Fruit fly (Drosophila melanogaster) whole organism, embryonic: Measurements from ENCODE around the gene CG8301.

Source experiments
- ATbp ChIP-seq: fragments of 200-800 bp; sonication (Bioruptor generic); optimal IDR thresholded peaks from 2 replicates; lab custom pipeline; 2017; ENCODE audit warnings: missing biosample characterization, mild to moderate bottlenecking, missing genetic modification characterization, missing genetic modification reagents
- CG11398 ChIP-seq: fragments of 200-800 bp; sonication (Bioruptor generic); optimal IDR thresholded peaks from 2 replicates; lab custom pipeline; 2016; ENCODE audit warnings: missing biosample characterization, missing genetic modification characterization
- CG11723 ChIP-seq: fragments of 200-800 bp; sonication (Bioruptor generic); optimal IDR thresholded peaks from 2 replicates; lab custom pipeline; 2017; ENCODE audit warnings: missing biosample characterization, mild to moderate bottlenecking, missing genetic modification characterization
- CG12071 ChIP-seq: fragments of 200-800 bp; sonication (Bioruptor generic); optimal IDR thresholded peaks from 3 replicates; lab custom pipeline; 2018; ENCODE audit warnings: missing biosample characterization, mild to moderate bottlenecking, missing genetic modification characterization
- CG12391 ChIP-seq: fragments of 200-800 bp; sonication (Bioruptor generic); optimal IDR thresholded peaks from 3 replicates; lab custom pipeline; 2018; ENCODE audit warnings: missing biosample characterization, mild to moderate bottlenecking, missing genetic modification characterization, moderate library complexity
- CG14014 ChIP-seq: fragments of 200-800 bp; sonication (Bioruptor generic); IDR thresholded peaks from 2 replicates; pipeline ENCODE4 v1.3.6; 2022; ENCODE audit warnings: missing biosample characterization, missing genetic modification characterization
- CG14710 ChIP-seq: fragments of 200-800 bp; sonication (Bioruptor generic); optimal IDR thresholded peaks from 3 replicates; lab custom pipeline; 2019; ENCODE audit warnings: missing biosample characterization, mild to moderate bottlenecking, missing genetic modification characterization, moderate library complexity
- CG15696 ChIP-seq: fragments of 200-800 bp; sonication (Bioruptor generic); optimal IDR thresholded peaks from 2 replicates; lab custom pipeline; 2019; ENCODE audit warnings: missing biosample characterization, mild to moderate bottlenecking, missing genetic modification characterization, moderate library complexity
- CG17829 ChIP-seq: fragments of 200-800 bp; optimal IDR thresholded peaks from 2 replicates; lab custom pipeline; 2019; ENCODE audit warnings: missing biosample characterization, mild to moderate bottlenecking, missing genetic modification characterization, moderate library complexity
- CG18599 ChIP-seq: fragments of 200-800 bp; sonication (Bioruptor generic); optimal IDR thresholded peaks from 3 replicates; lab custom pipeline; 2017; ENCODE audit warnings: missing biosample characterization, missing genetic modification characterization, mild to moderate bottlenecking, moderate library complexity, missing genetic modification reagents
- CG30403 ChIP-seq: fragments of 200-800 bp; sonication (Bioruptor generic); optimal IDR thresholded peaks from 3 replicates; lab custom pipeline; 2016; ENCODE audit warnings: missing biosample characterization, missing genetic modification characterization
- CG32532 ChIP-seq: fragments of 200-800 bp; sonication (Bioruptor generic); IDR thresholded peaks from 2 replicates; pipeline ENCODE4 v1.3.6; 2022; ENCODE audit warnings: missing biosample characterization, missing genetic modification characterization
- CG3281 ChIP-seq: fragments of 200-800 bp; sonication (Bioruptor generic); optimal IDR thresholded peaks from 3 replicates; lab custom pipeline; 2017; ENCODE audit warnings: missing biosample characterization, mild to moderate bottlenecking, missing genetic modification characterization
- CG33557 ChIP-seq: fragments of 200-800 bp; sonication (Bioruptor generic); optimal IDR thresholded peaks from 2 replicates; lab custom pipeline; 2019; ENCODE audit warnings: missing biosample characterization, mild to moderate bottlenecking, missing genetic modification characterization, moderate library complexity
- CG3847 ChIP-seq: fragments of 200-800 bp; sonication (Bioruptor generic); IDR thresholded peaks from 2 replicates; pipeline ENCODE4 v1.3.6; 2022; ENCODE audit warnings: missing biosample characterization, missing genetic modification characterization
- CG4328 ChIP-seq: fragments of 200-800 bp; sonication (Bioruptor generic); optimal IDR thresholded peaks from 3 replicates; lab custom pipeline; 2017; ENCODE audit warnings: missing biosample characterization, missing genetic modification reagents, missing genetic modification characterization
- CG6175 ChIP-seq: fragments of 200-800 bp; sonication (Bioruptor generic); IDR thresholded peaks from 3 replicates; pipeline ENCODE4 v1.3.6; 2022; ENCODE audit warnings: missing biosample characterization, missing genetic modification characterization
- CG8281 ChIP-seq: fragments of 200-800 bp; sonication (Bioruptor generic); optimal IDR thresholded peaks from 2 replicates; lab custom pipeline; 2018; ENCODE audit warnings: missing biosample characterization, mild to moderate bottlenecking, missing genetic modification characterization, moderate library complexity
- D19A ChIP-seq: fragments of 200-800 bp; optimal IDR thresholded peaks from 3 replicates; lab custom pipeline; 2019; ENCODE audit warnings: missing biosample characterization, mild to moderate bottlenecking, missing genetic modification characterization, moderate library complexity
- Deaf1 ChIP-seq: fragments of 200-800 bp; optimal IDR thresholded peaks from 3 replicates; lab custom pipeline; 2019; ENCODE audit warnings: missing biosample characterization, mild to moderate bottlenecking, missing genetic modification characterization, moderate library complexity
- Fer1 ChIP-seq: fragments of 200-800 bp; sonication (Bioruptor generic); optimal IDR thresholded peaks from 2 replicates; lab custom pipeline; 2017; ENCODE audit warnings: missing biosample characterization, mild to moderate bottlenecking, missing genetic modification characterization
- HLHmδ ChIP-seq: fragments of 200-800 bp; sonication (Bioruptor generic); optimal IDR thresholded peaks from 2 replicates; lab custom pipeline; 2018; ENCODE audit warnings: missing biosample characterization, mild to moderate bottlenecking, missing genetic modification characterization, moderate library complexity
- Lhr ChIP-seq: fragments of 200-800 bp; sonication (Bioruptor generic); optimal IDR thresholded peaks from 3 replicates; lab custom pipeline; 2017; ENCODE audit warnings: mild to moderate bottlenecking, missing biosample characterization, missing genetic modification reagents, missing genetic modification characterization
- MESR4 ChIP-seq: fragments of 200-800 bp; sonication (Bioruptor generic); optimal IDR thresholded peaks from 2 replicates; lab custom pipeline; 2018; ENCODE audit warnings: missing biosample characterization, mild to moderate bottlenecking, missing genetic modification characterization, moderate library complexity
- Med ChIP-seq: fragments of 200-800 bp; sonication (Bioruptor generic); peaks from one replicate; lab custom pipeline; 2016; ENCODE audit warnings: missing biosample characterization, missing genetic modification characterization, mild to moderate bottlenecking, inconsistent platforms, moderate library complexity
- NfI ChIP-seq: fragments of 200-800 bp; sonication (Bioruptor generic); optimal IDR thresholded peaks from 3 replicates; lab custom pipeline; 2018; ENCODE audit warnings: missing biosample characterization, mild to moderate bottlenecking, missing genetic modification characterization, moderate library complexity
- Ptx1 ChIP-seq: fragments of 200-800 bp; sonication (Bioruptor generic); IDR thresholded peaks from 2 replicates; pipeline ENCODE4 v1.3.6; 2022; ENCODE audit warnings: missing biosample characterization, missing genetic modification characterization
- Ravus ChIP-seq: fragments of 200-800 bp; sonication (Bioruptor generic); IDR thresholded peaks from 2 replicates; pipeline ENCODE4 v1.3.6; 2022; ENCODE audit warnings: missing biosample characterization, missing genetic modification characterization
- Xbp1 ChIP-seq: fragments of 200-800 bp; sonication (Bioruptor generic); optimal IDR thresholded peaks from 3 replicates; lab custom pipeline; 2016; ENCODE audit warnings: missing biosample characterization, mild to moderate bottlenecking, missing genetic modification characterization
- az2 ChIP-seq: fragments of 200-800 bp; sonication (Bioruptor generic); optimal IDR thresholded peaks from 3 replicates; lab custom pipeline; 2016; ENCODE audit warnings: missing biosample characterization, missing genetic modification characterization
- cad ChIP-seq: fragments of >200 bp; optimal IDR thresholded peaks from 2 replicates; lab custom pipeline; 2017; ENCODE audit warnings: missing biosample characterization, missing genetic modification characterization
- croc ChIP-seq: fragments of 200-800 bp; sonication (Bioruptor generic); conservative IDR thresholded peaks from 3 replicates; pipeline ENCODE4 v1.3.6; 2022; ENCODE audit warnings: missing biosample characterization, missing genetic modification characterization
- crol ChIP-seq: fragments of 200-800 bp; sonication (Bioruptor generic); IDR thresholded peaks from 2 replicates; pipeline ENCODE4 v1.3.6; 2022; ENCODE audit warnings: missing biosample characterization, missing genetic modification characterization
- eve ChIP-seq, 2 experiments: fragments of >200 bp; optimal IDR thresholded peaks; 2 replicates each; lab custom pipeline; 2017; ENCODE audit warnings: missing biosample characterization in 2 of 2, missing genetic modification characterization in 2 of 2
- ewg ChIP-seq: fragments of 200-800 bp; sonication (Bioruptor generic); optimal IDR thresholded peaks from 3 replicates; lab custom pipeline; 2017; ENCODE audit warnings: mild to moderate bottlenecking, missing biosample characterization, missing genetic modification reagents, missing genetic modification characterization
- fd3F ChIP-seq: fragments of 200-800 bp; sonication (Bioruptor generic); optimal IDR thresholded peaks from 2 replicates; lab custom pipeline; 2018; ENCODE audit warnings: missing biosample characterization, mild to moderate bottlenecking, missing genetic modification characterization, moderate library complexity
- gfzf ChIP-seq: fragments of 200-800 bp; sonication (Bioruptor generic); optimal IDR thresholded peaks from 2 replicates; lab custom pipeline; 2016; ENCODE audit warnings: missing biosample characterization, mild to moderate bottlenecking, missing genetic modification characterization, moderate library complexity
- gsb-n ChIP-seq: fragments of 200-800 bp; sonication (Bioruptor generic); optimal IDR thresholded peaks from 3 replicates; lab custom pipeline; 2018; ENCODE audit warnings: missing biosample characterization, mild to moderate bottlenecking, missing genetic modification characterization
- inv ChIP-seq: fragments of 200-800 bp; sonication (Bioruptor generic); IDR thresholded peaks from 2 replicates; pipeline ENCODE4 v1.3.6; 2022; ENCODE audit warnings: missing biosample characterization, missing genetic modification characterization; ENCODE audit not compliant: partially characterized antibody
- kah ChIP-seq: fragments of 200-800 bp; sonication (Bioruptor generic); optimal IDR thresholded peaks from 2 replicates; lab custom pipeline; 2018; ENCODE audit warnings: missing biosample characterization, mild to moderate bottlenecking, missing genetic modification characterization
- otp ChIP-seq: fragments of 200-800 bp; sonication (Bioruptor generic); IDR thresholded peaks from 3 replicates; pipeline ENCODE4, ENCODE4 v1.3.6; 2022; ENCODE audit warnings: missing biosample characterization, missing genetic modification characterization
- pb ChIP-seq: fragments of 200-800 bp; sonication (Bioruptor generic); optimal IDR thresholded peaks from 3 replicates; lab custom pipeline; 2016; ENCODE audit warnings: missing biosample characterization, missing genetic modification characterization
- psq ChIP-seq: fragments of 200-800 bp; sonication (Bioruptor generic); optimal IDR thresholded peaks from 2 replicates; lab custom pipeline; 2017; ENCODE audit warnings: missing biosample characterization, missing genetic modification characterization
- slp2 ChIP-seq: fragments of 200-800 bp; sonication (Bioruptor generic); optimal IDR thresholded peaks from 2 replicates; lab custom pipeline; 2016; ENCODE audit warnings: missing biosample characterization, missing genetic modification characterization
- sqz ChIP-seq: fragments of 200-800 bp; sonication (Bioruptor generic); optimal IDR thresholded peaks from 3 replicates; lab custom pipeline; 2018; ENCODE audit warnings: missing biosample characterization, mild to moderate bottlenecking, missing genetic modification characterization
- sug ChIP-seq: fragments of 200-800 bp; optimal IDR thresholded peaks from 2 replicates; lab custom pipeline; 2019; ENCODE audit warnings: missing biosample characterization, mild to moderate bottlenecking, missing genetic modification characterization, moderate library complexity
- trem ChIP-seq: fragments of 200-800 bp; optimal IDR thresholded peaks from 3 replicates; lab custom pipeline; 2019; ENCODE audit warnings: missing biosample characterization, mild to moderate bottlenecking, missing genetic modification characterization, moderate library complexity

CG8301 gene

DNA sequence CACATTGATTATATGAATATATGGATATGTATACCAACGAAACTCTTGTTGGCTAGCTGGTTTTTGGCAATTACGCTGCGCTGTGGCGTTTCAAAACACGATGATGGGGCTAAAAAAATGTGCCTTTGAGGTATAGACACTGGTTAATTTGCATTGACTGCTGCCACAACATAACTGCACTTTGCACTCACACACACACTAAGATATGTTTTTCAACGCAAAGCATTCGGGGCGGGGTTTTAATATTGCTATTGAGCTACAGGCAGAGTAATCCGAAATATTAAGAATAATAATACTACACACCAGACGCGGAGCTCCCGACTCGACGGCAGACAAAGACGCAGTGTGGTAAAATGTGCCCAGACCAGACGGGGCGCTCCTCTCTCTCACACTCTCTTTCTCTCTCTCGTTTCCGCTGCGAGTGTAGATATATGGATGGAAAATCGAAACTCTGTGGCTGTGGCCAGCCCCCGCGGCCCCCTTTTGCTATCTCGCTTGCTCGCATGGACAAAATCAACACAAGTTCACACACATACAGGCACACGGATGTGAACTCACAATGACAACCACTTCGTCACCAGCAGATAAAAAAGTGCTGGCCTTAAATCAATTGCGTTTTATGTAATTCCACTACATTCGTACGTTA is 30.0 kb upstream of the CG8301 start (continued):
- TF ChIP-seq CG6175 (GFP tag; lab: Robert Waterston, UW) (no peak), sqz (GFP tag; lab: Kevin White, UChicago) (no peak), CG11723 (peak; percentile 32), Ravus (GFP tag; lab: Robert Waterston, UW) (no peak)

DNA sequence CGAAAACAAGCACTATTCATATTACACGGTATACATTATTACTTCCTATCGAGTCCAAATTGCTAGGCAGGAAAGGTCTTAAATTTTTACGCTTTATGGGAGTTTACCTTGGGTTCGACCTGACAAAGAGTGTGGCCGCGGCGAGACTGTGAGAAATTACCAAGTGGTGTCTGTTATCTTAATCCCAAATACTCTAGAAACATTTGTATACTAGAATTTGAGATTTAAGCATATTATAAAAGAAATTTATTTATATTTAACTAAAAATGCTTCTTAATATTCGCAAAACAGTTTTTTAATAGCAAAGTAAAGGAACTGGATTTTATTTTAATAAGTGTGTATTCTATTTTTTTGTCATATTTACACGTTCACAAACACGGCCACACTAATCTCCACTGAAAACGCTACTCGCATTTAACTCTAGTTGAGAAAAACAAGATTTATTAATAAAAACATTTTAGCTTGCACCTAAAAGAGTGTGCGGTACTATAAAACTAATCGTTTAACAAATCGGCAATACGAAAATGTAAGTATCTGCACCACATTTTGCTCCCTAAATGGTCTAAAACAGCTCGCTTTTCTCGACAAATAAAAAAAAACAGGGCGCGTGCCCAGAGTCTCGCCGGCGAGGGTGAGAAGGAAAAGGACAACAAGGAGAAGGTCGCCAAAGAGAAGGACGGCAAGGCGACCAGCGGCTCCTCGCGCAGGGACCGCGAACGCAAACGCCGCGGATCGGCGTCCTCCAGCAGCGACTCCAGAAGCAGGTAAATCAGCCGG is 29.3 kb upstream of the CG8301 start, which contains the start of the genes mura and RnpS1:
Gene mura (minus strand): TSS at position 148 of the 777 bp plus-strand sequence.
Gene RnpS1 (plus strand): TSS at position 376 of the 777 bp plus-strand sequence.
- TF ChIP-seq D19A = peak; percentile 22
- TF ChIP-seq HLHmδ (GFP tag; lab: Kevin White, UChicago) = no peak
- no peak for TF ChIP-seq CG3847 (GFP tag; lab: Robert Waterston, UW)
- peak; percentile 56 for TF ChIP-seq ewg (GFP tag; lab: Kevin White, UChicago)
- TF ChIP-seq CG30403 = no peak
- TF ChIP-seq CG32532 (GFP tag; lab: Robert Waterston, UW) = no peak
- peak; percentile 53 for TF ChIP-seq kah
- TF ChIP-seq cad (GFP tag; lab: Kevin White, UChicago) = no peak
- peak; percentile 1 for TF ChIP-seq CG15696 (tag; lab: Kevin White, UChicago)
- TF ChIP-seq slp2 (GFP tag; lab: Kevin White, UChicago) = no peak
- TF ChIP-seq psq (GFP tag; lab: Kevin White, UChicago) = no peak
- no peak for TF ChIP-seq fd3F (GFP tag; lab: Kevin White, UChicago)
- TF ChIP-seq CG12391 (tag; lab: Kevin White, UChicago) = peak; percentile 27
- no peak for TF ChIP-seq inv
- TF ChIP-seq crol (GFP tag; lab: Robert Waterston, UW) = no peak
- peak; percentile 72 for TF ChIP-seq MESR4 (GFP tag; lab: Kevin White, UChicago)
- peak; percentile 73 for TF ChIP-seq CG14710 (tag; lab: Kevin White, UChicago)
- TF ChIP-seq CG17829 (tag; lab: Kevin White, UChicago) = peak; percentile 11
- no peak for TF ChIP-seq az2
- no peak for TF ChIP-seq Lhr (GFP tag; lab: Kevin White, UChicago)
- no peak for TF ChIP-seq croc (GFP tag; lab: Robert Waterston, UW)
- TF ChIP-seq NfI (GFP tag; lab: Kevin White, UChicago) = no peak
- TF ChIP-seq CG11398 = no peak
- no peak for TF ChIP-seq CG12071 (GFP tag; lab: Kevin White, UChicago)
- TF ChIP-seq gfzf = peak; percentile 77
- no peak for TF ChIP-seq Deaf1 (tag; lab: Kevin White, UChicago)
- TF ChIP-seq CG8281 = no peak
- peak; percentile 61 for TF ChIP-seq sug (tag; lab: Kevin White, UChicago)
- peak; percentile 31 for TF ChIP-seq Fer1
- TF ChIP-seq CG33557 (GFP tag; lab: Kevin White, UChicago) = no peak
- no peak for TF ChIP-seq CG18599 (GFP tag; lab: Kevin White, UChicago)
- TF ChIP-seq trem = peak; percentile 69
- no peak for TF ChIP-seq ATbp (GFP tag; lab: Kevin White, UChicago)
- TF ChIP-seq gsb-n (tag; lab: Kevin White, UChicago) = peak; percentile 42
- no peak for TF ChIP-seq Xbp1
- peak; percentile 52 for TF ChIP-seq Med (GFP tag; lab: Kevin White, UChicago)
- no peak for TF ChIP-seq Ptx1 (GFP tag; lab: Robert Waterston, UW)
- no peak for TF ChIP-seq eve (GFP tag; optimal IDR thresholded peaks at IDR 0.05; lab: Kevin White, UChicago)
- TF ChIP-seq CG4328 (GFP tag; lab: Kevin White, UChicago) = no peak
- no peak for TF ChIP-seq otp (GFP tag; lab: Robert Waterston, UW)
- no peak for TF ChIP-seq CG3281
- no peak for TF ChIP-seq pb (GFP tag; lab: Kevin White, UChicago)
- TF ChIP-seq CG14014 (GFP tag; lab: Robert Waterston, UW) = no peak
